Fruit fly (Drosophila melanogaster) whole organism, embryonic: ENCODE data around the gene CG18095.

Experiments
- B-H2 ChIP-seq: fragments of 200-800 bp; sonication (Bioruptor generic); optimal IDR thresholded peaks from 2 replicates; lab custom pipeline; 2018; ENCODE audit warnings: missing biosample characterization, mild to moderate bottlenecking, missing genetic modification characterization
- CG10267 ChIP-seq: fragments of 200-800 bp; sonication (Bioruptor generic); optimal IDR thresholded peaks from 2 replicates; lab custom pipeline; 2018; ENCODE audit warnings: missing biosample characterization, mild to moderate bottlenecking, missing genetic modification characterization, moderate library complexity
- CG10274 ChIP-seq: fragments of 200-800 bp; sonication (Bioruptor generic); optimal IDR thresholded peaks from 3 replicates; lab custom pipeline; 2017; ENCODE audit warnings: missing biosample characterization, mild to moderate bottlenecking, missing genetic modification characterization
- CG10431 ChIP-seq: fragments of 200-800 bp; sonication (Bioruptor generic); optimal IDR thresholded peaks from 3 replicates; lab custom pipeline; 2018; ENCODE audit warnings: missing biosample characterization, mild to moderate bottlenecking, missing genetic modification characterization
- CG10979 ChIP-seq: fragments of 200-800 bp; sonication (Bioruptor generic); optimal IDR thresholded peaks from 2 replicates; lab custom pipeline; 2018; ENCODE audit warnings: missing biosample characterization, mild to moderate bottlenecking, missing genetic modification characterization, moderate library complexity
- CG11398 ChIP-seq: fragments of 200-800 bp; sonication (Bioruptor generic); optimal IDR thresholded peaks from 2 replicates; lab custom pipeline; 2016; ENCODE audit warnings: missing biosample characterization, missing genetic modification characterization
- CG11696 ChIP-seq: fragments of 200-800 bp; sonication (Bioruptor generic); IDR thresholded peaks from 2 replicates; pipeline ENCODE4 v1.3.6; 2022; ENCODE audit warnings: missing biosample characterization, missing genetic modification characterization
- CG12236 ChIP-seq: fragments of 200-800 bp; sonication (Bioruptor generic); optimal IDR thresholded peaks from 2 replicates; lab custom pipeline; 2016; ENCODE audit warnings: missing biosample characterization, missing genetic modification characterization
- CG13624 ChIP-seq: fragments of 200-800 bp; sonication (Bioruptor generic); optimal IDR thresholded peaks from 2 replicates; lab custom pipeline; 2016; ENCODE audit warnings: missing biosample characterization, missing genetic modification characterization
- CG13775 ChIP-seq: fragments of 200-800 bp; sonication (Bioruptor generic); optimal IDR thresholded peaks from 3 replicates; lab custom pipeline; 2017; ENCODE audit warnings: missing biosample characterization, mild to moderate bottlenecking, missing genetic modification characterization
- CG14710 ChIP-seq: fragments of 200-800 bp; sonication (Bioruptor generic); optimal IDR thresholded peaks from 3 replicates; lab custom pipeline; 2019; ENCODE audit warnings: missing biosample characterization, mild to moderate bottlenecking, missing genetic modification characterization, moderate library complexity
- CG14860 ChIP-seq: fragments of 200-800 bp; sonication (Bioruptor generic); IDR thresholded peaks from 3 replicates; pipeline ENCODE4 v1.3.6; 2022; ENCODE audit warnings: missing biosample characterization, missing genetic modification characterization; ENCODE audit not compliant: partially characterized antibody
- CG15514 ChIP-seq: fragments of 200-800 bp; sonication (Bioruptor generic); optimal IDR thresholded peaks from 3 replicates; lab custom pipeline; 2017; ENCODE audit warnings: missing biosample characterization, missing genetic modification characterization, mild to moderate bottlenecking, moderate library complexity, missing genetic modification reagents
- CG1603 ChIP-seq: fragments of 200-800 bp; sonication (Bioruptor generic); optimal IDR thresholded peaks from 2 replicates; lab custom pipeline; 2019; ENCODE audit warnings: missing biosample characterization, mild to moderate bottlenecking, missing genetic modification characterization, moderate library complexity
- CG17385 ChIP-seq: fragments of 200-800 bp; sonication (Bioruptor generic); optimal IDR thresholded peaks from 3 replicates; lab custom pipeline; 2018; ENCODE audit warnings: missing biosample characterization, mild to moderate bottlenecking, missing genetic modification characterization
- CG18619 ChIP-seq: fragments of 200-800 bp; sonication (Bioruptor generic); optimal IDR thresholded peaks from 3 replicates; lab custom pipeline; 2017; ENCODE audit warnings: missing biosample characterization, mild to moderate bottlenecking, missing genetic modification characterization
- CG2889 ChIP-seq: fragments of 200-800 bp; sonication (Bioruptor generic); IDR thresholded peaks from 3 replicates; pipeline ENCODE4 v1.3.6; 2022; ENCODE audit warnings: missing biosample characterization, missing genetic modification characterization
- CG32767 ChIP-seq: fragments of 200-800 bp; sonication (Bioruptor generic); IDR thresholded peaks from 2 replicates; pipeline ENCODE4 v1.3.6; 2022; ENCODE audit warnings: missing biosample characterization, missing genetic modification characterization
- CG34224 ChIP-seq: fragments of 200-800 bp; sonication (Bioruptor generic); IDR thresholded peaks from 3 replicates; pipeline ENCODE4 v1.3.6; 2022; ENCODE audit warnings: missing biosample characterization, missing genetic modification characterization; ENCODE audit not compliant: partially characterized antibody
- CG42726 ChIP-seq: fragments of 200-800 bp; sonication (Bioruptor generic); IDR thresholded peaks from 2 replicates; pipeline ENCODE4 v1.3.6; 2022; ENCODE audit warnings: missing biosample characterization, missing genetic modification characterization; ENCODE audit not compliant: partially characterized antibody
- CG4404 ChIP-seq: fragments of 200-800 bp; sonication (Bioruptor generic); IDR thresholded peaks from 2 replicates; pipeline ENCODE4 v1.3.6; 2022; ENCODE audit warnings: missing biosample characterization, missing genetic modification characterization
- CG4424 ChIP-seq: fragments of 200-800 bp; sonication (Bioruptor generic); optimal IDR thresholded peaks from 3 replicates; lab custom pipeline; 2016; ENCODE audit warnings: missing biosample characterization, missing genetic modification characterization
- CG4854 ChIP-seq: fragments of 200-800 bp; sonication (Bioruptor generic); optimal IDR thresholded peaks from 2 replicates; lab custom pipeline; 2016; ENCODE audit warnings: missing biosample characterization, missing genetic modification characterization, inconsistent platforms
- CG6683 ChIP-seq: fragments of 200-800 bp; sonication (Bioruptor generic); optimal IDR thresholded peaks from 2 replicates; lab custom pipeline; 2017; ENCODE audit warnings: missing biosample characterization, mild to moderate bottlenecking, missing genetic modification characterization, missing genetic modification reagents
- CG6689 ChIP-seq: fragments of 200-800 bp; sonication (Bioruptor generic); IDR thresholded peaks from 2 replicates; pipeline ENCODE4 v1.3.6; 2022; ENCODE audit warnings: missing biosample characterization, missing genetic modification characterization
- CG8944 ChIP-seq: fragments of 200-800 bp; sonication (Bioruptor generic); optimal IDR thresholded peaks from 3 replicates; lab custom pipeline; 2016; ENCODE audit warnings: missing biosample characterization, missing genetic modification characterization
- CG9215 ChIP-seq: fragments of 200-800 bp; sonication (Bioruptor generic); IDR thresholded peaks from 2 replicates; pipeline ENCODE4 v1.3.6; 2022; ENCODE audit warnings: missing biosample characterization, missing genetic modification characterization
- Dbx ChIP-seq: fragments of 200-800 bp; sonication (Bioruptor generic); IDR thresholded peaks from 3 replicates; pipeline ENCODE4 v1.3.6; 2022; ENCODE audit warnings: missing biosample characterization, missing genetic modification characterization
- Doc3 ChIP-seq: fragments of 200-800 bp; sonication (Bioruptor generic); IDR thresholded peaks from 3 replicates; pipeline ENCODE4 v1.3.6; 2022; ENCODE audit warnings: missing biosample characterization, missing genetic modification characterization; ENCODE audit not compliant: partially characterized antibody
- E2f2 ChIP-seq: fragments of 200-800 bp; sonication (Bioruptor generic); IDR thresholded peaks from 2 replicates; pipeline ENCODE4 v1.3.6; 2022; ENCODE audit warnings: missing biosample characterization, missing genetic modification characterization
- Eip74EF ChIP-seq, 2 experiments: fragments of 200-800 bp in 1 of 2; fragments of >200 bp in 1 of 2; sonication (Bioruptor generic) in 1 of 2; optimal IDR thresholded peaks; 2 replicates each; lab custom pipeline; 2017 to 2019; ENCODE audit warnings: missing biosample characterization in 2 of 2, missing genetic modification characterization in 2 of 2, mild to moderate bottlenecking in 1 of 2, moderate library complexity in 1 of 2
- Lim3 ChIP-seq: fragments of 200-800 bp; sonication (Bioruptor generic); IDR thresholded peaks from 2 replicates; pipeline ENCODE4 v1.3.6; 2022; ENCODE audit warnings: missing biosample characterization, missing genetic modification characterization
- Mad ChIP-seq: fragments of 200-800 bp; sonication (Bioruptor generic); optimal IDR thresholded peaks from 2 replicates; lab custom pipeline; 2016; ENCODE audit warnings: missing biosample characterization, missing genetic modification characterization
- Mrtf ChIP-seq: fragments of 200-800 bp; sonication (Bioruptor generic); IDR thresholded peaks from 3 replicates; pipeline ENCODE4 v1.3.6; 2022; ENCODE audit warnings: missing biosample characterization, missing genetic modification characterization
- Tbp ChIP-seq: fragments of >200 bp; optimal IDR thresholded peaks from 2 replicates; lab custom pipeline; 2018; ENCODE audit warnings: missing biosample characterization, missing genetic modification characterization
- Usf ChIP-seq: fragments of 200-800 bp; sonication (Bioruptor generic); optimal IDR thresholded peaks from 2 replicates; lab custom pipeline; 2017; ENCODE audit warnings: missing genotype, missing biosample characterization, missing genetic modification characterization
- ci ChIP-seq: fragments of 200-800 bp; sonication (Bioruptor generic); IDR thresholded peaks from 3 replicates; pipeline ENCODE4 v1.3.6; 2022; ENCODE audit warnings: missing biosample characterization, missing genetic modification characterization
- da ChIP-seq: fragments of 200-800 bp; sonication (Bioruptor generic); optimal IDR thresholded peaks from 2 replicates; lab custom pipeline; 2016; ENCODE audit warnings: missing biosample characterization, missing genetic modification characterization
- dati ChIP-seq: fragments of 200-800 bp; sonication (Bioruptor generic); IDR thresholded peaks from 2 replicates; pipeline ENCODE4 v1.3.6; 2022; ENCODE audit warnings: missing biosample characterization, missing genetic modification characterization
- fd3F ChIP-seq: fragments of 200-800 bp; sonication (Bioruptor generic); optimal IDR thresholded peaks from 2 replicates; lab custom pipeline; 2018; ENCODE audit warnings: missing biosample characterization, mild to moderate bottlenecking, missing genetic modification characterization, moderate library complexity
- ftz-f1 ChIP-seq: fragments of 200-800 bp; sonication (Bioruptor generic); optimal IDR thresholded peaks from 2 replicates; lab custom pipeline; 2016; ENCODE audit warnings: missing biosample characterization, missing genetic modification characterization
- gro ChIP-seq: fragments of 200-800 bp; sonication (Bioruptor generic); optimal IDR thresholded peaks from 2 replicates; lab custom pipeline; 2016; ENCODE audit warnings: missing biosample characterization, missing genetic modification characterization
- gsb ChIP-seq: fragments of 200-800 bp; sonication (Bioruptor generic); IDR thresholded peaks from 2 replicates; pipeline ENCODE4 v1.3.6; 2022; ENCODE audit warnings: missing biosample characterization, missing genetic modification characterization
- luna ChIP-seq: fragments of 200-800 bp; sonication (Bioruptor generic); optimal IDR thresholded peaks from 2 replicates; lab custom pipeline; 2016; ENCODE audit warnings: missing biosample characterization, missing genetic modification characterization
- prd ChIP-seq, 3 experiments: fragments of >200 bp in 2 of 3; fragments of 200-800 bp in 1 of 3; sonication (Bioruptor generic) in 1 of 3; optimal IDR thresholded peaks in 2 of 3; IDR thresholded peaks in 1 of 3; 2 replicates in 2 of 3; 3 replicates in 1 of 3; pipeline versions ENCODE4 v1.3.6 to Lab custom; 2017 to 2022; ENCODE audit warnings: missing biosample characterization in 1 of 3, missing genetic modification characterization in 1 of 3
- slbo ChIP-seq: fragments of 200-800 bp; sonication (Bioruptor generic); IDR thresholded peaks from 2 replicates; pipeline ENCODE4 v1.3.6; 2022; ENCODE audit warnings: missing biosample characterization, missing genetic modification characterization
- stc ChIP-seq: fragments of 200-800 bp; sonication (Bioruptor generic); IDR thresholded peaks from 2 replicates; pipeline ENCODE4 v1.3.6; 2022; ENCODE audit warnings: missing biosample characterization, missing genetic modification characterization
- trem ChIP-seq: fragments of 200-800 bp; optimal IDR thresholded peaks from 3 replicates; lab custom pipeline; 2019; ENCODE audit warnings: missing biosample characterization, mild to moderate bottlenecking, missing genetic modification characterization, moderate library complexity
- unpg ChIP-seq: fragments of 200-800 bp; sonication (Bioruptor generic); optimal IDR thresholded peaks from 3 replicates; lab custom pipeline; 2018; ENCODE audit warnings: missing biosample characterization, mild to moderate bottlenecking, missing genetic modification characterization, moderate library complexity

Gene CG18095

dm6 chr2L:14011591-14012303, 19.6 kb downstream of the CG18095 start (continued):
- TF ChIP-seq gro (GFP tag; lab: Kevin White, UChicago) (peak; percentile 33), CG9215 (GFP tag; lab: Robert Waterston, UW) (no peak), CG10431 (GFP tag; lab: Kevin White, UChicago) (no peak), CG4854 (GFP tag; lab: Kevin White, UChicago) (peak; percentile 35), CG10979 (tag; lab: Kevin White, UChicago) (no peak), trem (tag; lab: Kevin White, UChicago) (no peak), E2f2 (peak; percentile 39; the same call in 1 of the 2 replicates), CG4424 (GFP tag; lab: Kevin White, UChicago) (peak; percentile 40), prd (optimal IDR thresholded peaks at IDR 0.05; lab: Kevin White, UChicago) (no peak), prd (GFP tag; IDR thresholded peaks at IDR 0.05; lab: Robert Waterston, UW) (peak; percentile 43; the same call in 1 of the 3 replicates), CG4404 (GFP tag; lab: Robert Waterston, UW) (no peak), Tbp (no peak), CG11398 (GFP tag; lab: Kevin White, UChicago) (no peak), CG11696 (GFP tag; lab: Robert Waterston, UW) (no peak), fd3F (no peak), CG18619 (GFP tag; lab: Kevin White, UChicago) (peak; percentile 23), CG6689 (GFP tag; lab: Robert Waterston, UW) (peak; percentile 39; the same call in 1 of the 2 replicates), CG14710 (no peak), CG6683 (GFP tag; lab: Kevin White, UChicago) (no peak), luna (GFP tag; lab: Kevin White, UChicago) (no peak), Lim3 (no peak), CG1603 (tag; lab: Kevin White, UChicago) (no peak), unpg (GFP tag; lab: Kevin White, UChicago) (no peak), CG10274 (no peak), CG13775 (no peak), CG15514 (no peak), CG34224 (GFP tag; lab: Robert Waterston, UW) (no peak; the same call in 2 of the 3 replicates), CG32767 (GFP tag; lab: Robert Waterston, UW) (no peak), Usf (no peak), Dbx (GFP tag; lab: Robert Waterston, UW) (peak; percentile 71; the same call in 2 of the 3 replicates), B-H2 (GFP tag; lab: Kevin White, UChicago) (no peak), Doc3 (no peak), Eip74EF (GFP tag; optimal IDR thresholded peaks at IDR 0.05; lab: Kevin White, UChicago) (no peak), ftz-f1 (GFP tag; lab: Kevin White, UChicago) (no peak), Mrtf (GFP tag; lab: Robert Waterston, UW) (no peak), ci (peak; percentile 65; the same call in 2 of the 3 replicates), gsb (GFP tag; lab: Robert Waterston, UW) (no peak), CG14860 (GFP tag; lab: Robert Waterston, UW) (no peak), da (GFP tag; lab: Kevin White, UChicago) (no peak), CG17385 (GFP tag; lab: Kevin White, UChicago) (peak; percentile 31), CG42726 (GFP tag; lab: Robert Waterston, UW) (peak; percentile 50; the same call in 1 of the 2 replicates), CG12236 (GFP tag; lab: Kevin White, UChicago) (no peak), Mad (GFP tag; lab: Kevin White, UChicago) (no peak), CG8944 (GFP tag; lab: Kevin White, UChicago) (no peak), CG10267 (tag; lab: Kevin White, UChicago) (no peak), dati (GFP tag; lab: Robert Waterston, UW) (no peak), slbo (GFP tag; lab: Robert Waterston, UW) (peak; percentile 85), CG13624 (GFP tag; lab: Kevin White, UChicago) (peak; percentile 17), stc (no peak), CG2889 (GFP tag; lab: Robert Waterston, UW) (0 out of 3 replicates have a peak, but pooled peaks have one; percentile 26)
